Fruit fly (Drosophila melanogaster): ENCODE measurements around the gene crn.

crn gene

DNA sequence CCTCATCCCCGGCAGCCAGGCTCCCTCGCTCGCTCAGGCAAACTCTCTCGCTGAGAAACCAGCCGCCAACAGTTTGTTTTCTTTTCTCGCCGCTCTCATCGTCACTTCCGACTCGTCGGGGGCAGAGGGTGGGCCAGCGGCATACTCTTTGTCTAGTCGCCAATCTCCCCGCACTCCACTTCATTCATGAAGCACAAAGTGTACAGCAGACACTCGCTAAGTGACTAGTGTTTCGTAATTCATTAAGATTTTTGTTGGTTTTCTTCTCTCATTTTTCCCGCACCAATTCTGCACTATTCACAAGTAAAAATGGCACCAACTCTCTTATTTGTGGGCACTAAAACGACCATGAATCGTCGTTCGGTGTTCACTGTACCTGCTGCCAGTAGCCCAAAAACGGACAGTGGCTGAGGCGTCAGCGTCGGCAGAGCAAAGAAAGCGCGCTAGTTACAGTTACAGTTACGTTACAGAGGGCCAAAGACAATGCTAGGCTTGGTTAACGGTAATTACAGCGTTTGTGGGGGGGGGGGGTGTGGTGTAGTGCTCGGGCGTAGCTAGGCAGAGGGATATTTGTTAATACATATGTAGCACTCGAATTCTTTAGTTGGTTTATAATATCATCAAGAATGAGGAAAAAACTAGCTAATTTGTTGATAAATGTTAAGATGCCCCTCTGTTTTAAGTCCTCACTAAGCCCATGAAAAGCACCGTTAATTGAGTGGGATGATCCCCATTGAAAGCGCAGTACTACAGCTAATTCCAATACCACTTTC lies 47.8 kb upstream of the crn start (continued):
- peak; percentile 98 for TF ChIP-seq Camta (GFP tag; optimal IDR thresholded peaks at IDR 0.05)
- peak; percentile 98 for TF ChIP-seq CG9817 (tag; optimal IDR thresholded peaks at IDR 0.05)
- TF ChIP-seq kni (GFP tag; optimal IDR thresholded peaks at IDR 0.05), result peak; percentile 91
- TF ChIP-seq CG7928 (GFP tag; optimal IDR thresholded peaks at IDR 0.05), result peak; percentile 77
- peak; percentile 98 for TF ChIP-seq CG30431 (GFP tag; optimal IDR thresholded peaks at IDR 0.05)
- peak; percentile 83 for TF ChIP-seq GATAe (GFP tag; conservative IDR thresholded peaks at IDR 0.05)
- TF ChIP-seq Ets65A (GFP tag), result peak; percentile 100
- TF ChIP-seq Scr (GFP tag; IDR thresholded peaks at IDR 0.05; ENCODE audit: partially characterized antibody), result no peak
- peak; percentile 74 for TF ChIP-seq nom (GFP tag; optimal IDR thresholded peaks at IDR 0.05)
- TF ChIP-seq zen (tag; optimal IDR thresholded peaks at IDR 0.05), result peak; percentile 95
- TF ChIP-seq CG16813 (GFP tag; IDR thresholded peaks at IDR 0.05; ENCODE audit: partially characterized antibody), result no peak
- TF ChIP-seq Hr51 (GFP tag; optimal IDR thresholded peaks at IDR 0.05), result peak; percentile 98
- TF ChIP-seq HLH54F (GFP tag; optimal IDR thresholded peaks at IDR 0.05), result peak; percentile 98
- TF ChIP-seq ro (GFP tag; IDR thresholded peaks at IDR 0.05), result peak; percentile 95
- TF ChIP-seq bbx (GFP tag; IDR thresholded peaks at IDR 0.05; ENCODE audit: partially characterized antibody), result no peak; the same call in 1 of the 2 replicates
- TF ChIP-seq Kr (GFP tag; optimal IDR thresholded peaks at IDR 0.05), result peak; percentile 59
- TF ChIP-seq ind (GFP tag; optimal IDR thresholded peaks at IDR 0.05), result peak; percentile 99
- TF ChIP-seq CG8281 (tag; optimal IDR thresholded peaks at IDR 0.05), result peak; percentile 89
- peak; percentile 97 for TF ChIP-seq CG11695 (GFP tag; IDR thresholded peaks at IDR 0.05)
- TF ChIP-seq CG11398 (GFP tag; optimal IDR thresholded peaks at IDR 0.05), result peak; percentile 98
- peak; percentile 99 for TF ChIP-seq Optix (GFP tag; IDR thresholded peaks at IDR 0.05)
- TF ChIP-seq Taf1 (GFP tag; IDR thresholded peaks at IDR 0.05), result peak; percentile 94
- TF ChIP-seq B-H2 (GFP tag; optimal IDR thresholded peaks at IDR 0.05), result peak; percentile 93
- peak; percentile 94 for TF ChIP-seq wek (GFP tag; optimal IDR thresholded peaks at IDR 0.05)
- peak; percentile 98 for TF ChIP-seq CoRest (tag; optimal IDR thresholded peaks at IDR 0.05)
- TF ChIP-seq Dref (GFP tag; IDR thresholded peaks at IDR 0.05), result peak; percentile 41; the same call in 1 of the 2 replicates
- peak; percentile 93 for TF ChIP-seq Fer2 (tag; optimal IDR thresholded peaks at IDR 0.05)
- TF ChIP-seq chinmo (GFP tag; IDR thresholded peaks at IDR 0.05; ENCODE audit: partially characterized antibody), result 0 out of 4 replicates have a peak, but pooled peaks have one; percentile 53
- peak; percentile 97 for TF ChIP-seq CG10543 (GFP tag; optimal IDR thresholded peaks at IDR 0.05)
- peak; percentile 65 for TF ChIP-seq CG7745 (tag; optimal IDR thresholded peaks at IDR 0.05)
- TF ChIP-seq prd (optimal IDR thresholded peaks at IDR 0.05), result no peak
- peak; percentile 99 for TF ChIP-seq prd (GFP tag; IDR thresholded peaks at IDR 0.05)
- no peak for TF ChIP-seq fru (optimal IDR thresholded peaks at IDR 0.05)
- TF ChIP-seq pnt (GFP tag; optimal IDR thresholded peaks at IDR 0.05), result peak; percentile 99
- no peak for TF ChIP-seq hkb (optimal IDR thresholded peaks at IDR 0.05)
- TF ChIP-seq hkb (GFP tag; IDR thresholded peaks at IDR 0.05), result peak; percentile 99
- TF ChIP-seq NC2α (GFP tag; optimal IDR thresholded peaks at IDR 0.05), result peak; percentile 98
- TF ChIP-seq CG13296 (GFP tag; optimal IDR thresholded peaks at IDR 0.05), result peak; percentile 97
- no peak for TF ChIP-seq ato (GFP tag; IDR thresholded peaks at IDR 0.05; ENCODE audit: partially characterized antibody)
- peak; percentile 88 for TF ChIP-seq CG18011 (GFP tag; optimal IDR thresholded peaks at IDR 0.05)
- peak; percentile 96 for TF ChIP-seq gsb (GFP tag; IDR thresholded peaks at IDR 0.05)
- peak; percentile 99 for TF ChIP-seq HmgD (GFP tag; optimal IDR thresholded peaks at IDR 0.05)
- peak; percentile 98 for TF ChIP-seq CG12236 (GFP tag; optimal IDR thresholded peaks at IDR 0.05)
- peak; percentile 95 for TF ChIP-seq Usf (GFP tag; optimal IDR thresholded peaks at IDR 0.05)
- TF ChIP-seq sr (GFP tag; IDR thresholded peaks at IDR 0.05), result peak; percentile 92
- TF ChIP-seq CG15011 (GFP tag; optimal IDR thresholded peaks at IDR 0.05), result peak; percentile 96
- peak; percentile 99 for TF ChIP-seq Pdp1 (GFP tag; optimal IDR thresholded peaks at IDR 0.05)
- TF ChIP-seq Xrp1 (GFP tag; IDR thresholded peaks at IDR 0.05), result peak; percentile 98
- peak; percentile 99 for TF ChIP-seq mam (GFP tag; optimal IDR thresholded peaks at IDR 0.05)
